Worm (Caenorhabditis elegans): Measurements from ENCODE around the gene T05A7.12.

DNA sequence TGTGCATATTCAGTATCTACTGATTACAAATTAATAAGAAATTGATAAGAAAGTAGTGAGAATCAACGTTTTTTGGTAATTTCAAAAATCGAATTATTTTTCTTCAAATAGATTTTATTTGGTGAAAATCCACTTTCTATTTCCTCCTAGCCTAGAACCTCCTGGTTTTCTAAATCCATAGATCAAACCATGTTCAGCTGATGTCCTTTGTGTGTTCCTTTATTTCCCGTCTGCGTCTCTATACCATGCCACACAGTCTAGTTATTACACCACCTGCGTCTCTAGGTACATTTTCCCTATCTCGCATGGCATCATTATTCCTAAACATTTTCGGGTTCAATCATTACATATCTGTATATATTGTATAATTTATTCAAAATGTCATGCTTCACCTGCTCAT lies 30.0 kb upstream of the T05A7.12 start, which contains the start of gene F10G7.5:
- TF ChIP-seq unc-120 (tag; optimal IDR thresholded peaks at IDR 0.05; ENCODE audit: poor library complexity, severe bottlenecking): no peak
- TF ChIP-seq unc-62 (GFP tag; optimal IDR thresholded peaks at IDR 0.05): no peak
- TF ChIP-seq snpc-4 (tag; optimal IDR thresholded peaks at IDR 0.05): no peak
- no peak for TF ChIP-seq zip-8 (tag; optimal IDR thresholded peaks at IDR 0.05)
- TF ChIP-seq ztf-11 (tag; optimal IDR thresholded peaks at IDR 0.05): no peak
- TF ChIP-seq tbx-8 (GFP tag; optimal IDR thresholded peaks at IDR 0.05): no peak
- no peak for TF ChIP-seq unc-39 (tag; optimal IDR thresholded peaks at IDR 0.05)
- TF ChIP-seq nhr-28 (tag; optimal IDR thresholded peaks at IDR 0.05): no peak
- TF ChIP-seq blmp-1 (tag; optimal IDR thresholded peaks at IDR 0.05): no peak
